Fruit fly (Drosophila melanogaster) whole organism, adult: ENCODE data around the gene CG15522.

Experiments
- CG14711 ChIP-seq: fragments of 200-800 bp; sonication (Bioruptor generic); optimal IDR thresholded peaks from 2 replicates; lab custom pipeline; 2018; ENCODE audit warnings: missing biosample characterization, mild to moderate bottlenecking, missing genetic modification characterization, moderate library complexity
- CG1620 ChIP-seq: fragments of 200-800 bp; sonication (Bioruptor generic); optimal IDR thresholded peaks from 2 replicates; lab custom pipeline; 2016; ENCODE audit warnings: missing biosample characterization, missing genetic modification characterization
- CG33017 ChIP-seq: fragments of 200-800 bp; sonication (Bioruptor generic); optimal IDR thresholded peaks from 2 replicates; lab custom pipeline; 2018; ENCODE audit warnings: missing biosample characterization, mild to moderate bottlenecking, missing genetic modification characterization, moderate library complexity
- CG7045 ChIP-seq: fragments of 200-800 bp; sonication (Bioruptor generic); optimal IDR thresholded peaks from 2 replicates; lab custom pipeline; 2017; ENCODE audit warnings: missing biosample characterization, mild to moderate bottlenecking, missing genetic modification characterization
- CG7101 ChIP-seq: fragments of 200-800 bp; sonication (Bioruptor generic); optimal IDR thresholded peaks from 2 replicates; lab custom pipeline; 2018; ENCODE audit warnings: missing biosample characterization, mild to moderate bottlenecking, missing genetic modification characterization, moderate library complexity
- Clk ChIP-seq: fragments of 200-800 bp; sonication (Bioruptor generic); optimal IDR thresholded peaks from 2 replicates; lab custom pipeline; 2017; ENCODE audit warnings: missing biosample characterization, missing genetic modification characterization
- bab1 ChIP-seq: fragments of 200-800 bp; sonication (Bioruptor generic); optimal IDR thresholded peaks from 3 replicates; lab custom pipeline; 2019; ENCODE audit warnings: missing biosample characterization, mild to moderate bottlenecking, missing genetic modification characterization, moderate library complexity
- kay ChIP-seq: fragments of 200-800 bp; sonication (Bioruptor generic); peaks from one replicate; lab custom pipeline; 2016; ENCODE audit warnings: missing biosample characterization, missing genetic modification characterization, borderline replicate concordance
- toe ChIP-seq: fragments of 200-800 bp; sonication (Bioruptor generic); optimal IDR thresholded peaks from 2 replicates; lab custom pipeline; 2016; ENCODE audit warnings: missing biosample characterization, missing genetic modification characterization

dm6 chr3R:29893030-29893429, 34.0 kb upstream of the CG15522 start:
- TF ChIP-seq CG1620 (GFP tag; lab: Kevin White, UChicago) (no peak), Clk (GFP tag; lab: Kevin White, UChicago) (no peak), CG33017 (no peak), toe (GFP tag; lab: Kevin White, UChicago) (no peak), CG7101 (no peak), kay (GFP tag; lab: Kevin White, UChicago) (no peak), CG7045 (GFP tag; lab: Kevin White, UChicago) (no peak), CG14711 (tag; lab: Kevin White, UChicago) (no peak), bab1 (GFP tag; lab: Kevin White, UChicago) (no peak)
